Worm (Caenorhabditis elegans) whole organism, young adult: ENCODE measurements around the gene rbg-3.

ENCODE experiments used
- B0019.2 ChIP-seq: fragments of 200-800 bp; sonication (Bioruptor generic); conservative IDR thresholded peaks from 2 replicates; pipeline ENCODE4 v1.3.6; 2022; ENCODE audit warnings: missing genetic modification reagents, missing genetic modification characterization, missing compliant biosample characterization
- B0035.1 ChIP-seq: sonication (generic microtip); optimal IDR thresholded peaks from 2 replicates; lab custom pipeline; 2016; ENCODE audit warnings: missing genetic modification characterization, mild to moderate bottlenecking, missing compliant biosample characterization, missing genotype, missing genetic modification reagents
- B0336.3 ChIP-seq: fragments of 200-800 bp; sonication (Bioruptor generic); IDR thresholded peaks from 2 replicates; pipeline ENCODE4 v1.3.6; 2022; ENCODE audit warnings: missing genetic modification characterization, missing compliant biosample characterization
- D2030.7 ChIP-seq: fragments of 200-800 bp; sonication (Bioruptor generic); IDR thresholded peaks from 2 replicates; pipeline ENCODE4 v1.3.6; 2022; ENCODE audit warnings: missing genetic modification reagents, missing genetic modification characterization, missing compliant biosample characterization
- F22D6.2 ChIP-seq: sonication (generic microtip); optimal IDR thresholded peaks from 2 replicates; lab custom pipeline; 2016; ENCODE audit warnings: mild to moderate bottlenecking, missing genetic modification characterization, missing compliant biosample characterization
- F23B12.7 ChIP-seq: sonication (generic microtip); optimal IDR thresholded peaks from 2 replicates; lab custom pipeline; 2017; ENCODE audit warnings: missing genetic modification characterization, mild to moderate bottlenecking, missing compliant biosample characterization, antibody characterized with exemption, moderate library complexity; ENCODE audit not compliant: insufficient read depth
- F33H1.4 ChIP-seq: fragments of 200-800 bp; sonication (Bioruptor generic); IDR thresholded peaks from 2 replicates; pipeline ENCODE4 v1.3.6; 2022; ENCODE audit warnings: missing genetic modification reagents, missing genetic modification characterization, missing compliant biosample characterization
- F49E8.2 ChIP-seq: sonication (generic microtip); optimal IDR thresholded peaks from 3 replicates; lab custom pipeline; 2017; ENCODE audit warnings: missing genetic modification characterization, mild to moderate bottlenecking, missing compliant biosample characterization, antibody characterized with exemption, moderate library complexity; ENCODE audit not compliant: insufficient read depth
- T26A5.8 ChIP-seq: sonication (generic microtip); optimal IDR thresholded peaks from 2 replicates; lab custom pipeline; 2016; ENCODE audit warnings: missing genetic modification characterization, missing compliant biosample characterization
- Y53F4B.3 ChIP-seq: fragments of 200-800 bp; sonication (Bioruptor generic); IDR thresholded peaks from 2 replicates; pipeline ENCODE4 v1.3.6; 2022; ENCODE audit warnings: missing genetic modification reagents, missing genetic modification characterization, missing compliant biosample characterization
- Y53G8AR.9 ChIP-seq: fragments of 200-800 bp; sonication (Bioruptor generic); conservative IDR thresholded peaks from 2 replicates; pipeline ENCODE4 v1.3.6; 2022; ENCODE audit warnings: missing genetic modification reagents, missing genetic modification characterization, missing compliant biosample characterization
- aptf-2 ChIP-seq: fragments of 200-800 bp; sonication (Bioruptor generic); conservative IDR thresholded peaks from 2 replicates; pipeline ENCODE4 v1.3.6; 2022; ENCODE audit warnings: missing genetic modification reagents, missing genetic modification characterization, missing compliant biosample characterization
- aptf-3 ChIP-seq: fragments of 200-800 bp; sonication (Bioruptor generic); IDR thresholded peaks from 2 replicates; pipeline ENCODE4 v1.3.6; 2022; ENCODE audit warnings: missing genetic modification characterization, missing compliant biosample characterization
- attf-3 ChIP-seq: fragments of 200-800 bp; sonication (Bioruptor generic); conservative IDR thresholded peaks from 2 replicates; pipeline ENCODE4 v1.3.6; 2022; ENCODE audit warnings: missing genetic modification reagents, missing genetic modification characterization, missing compliant biosample characterization
- attf-5 ChIP-seq: fragments of 200-800 bp; sonication (Bioruptor generic); optimal IDR thresholded peaks from 2 replicates; lab custom pipeline; 2018; ENCODE audit warnings: mild to moderate bottlenecking, missing genetic modification characterization, missing compliant biosample characterization
- ccch-3 ChIP-seq: fragments of 200-800 bp; sonication (Bioruptor generic); optimal IDR thresholded peaks from 2 replicates; lab custom pipeline; 2018; ENCODE audit warnings: mild to moderate bottlenecking, missing genetic modification characterization, missing compliant biosample characterization
- cebp-1 ChIP-seq, 2 experiments: fragments of 200-800 bp in 1 of 2; sonication (Bioruptor generic) in 1 of 2; sonication (generic microtip) in 1 of 2; IDR thresholded peaks in 1 of 2; optimal IDR thresholded peaks in 1 of 2; 2 replicates each; pipeline versions ENCODE4 v1.3.6 to Lab custom; 2017 to 2022; ENCODE audit warnings: missing compliant biosample characterization in 2 of 2, missing genetic modification characterization in 2 of 2, mild to moderate bottlenecking in 1 of 2, missing genetic modification reagents in 1 of 2, moderate library complexity in 1 of 2
- cebp-2 ChIP-seq: fragments of 200-800 bp; sonication (Bioruptor generic); IDR thresholded peaks from 2 replicates; pipeline ENCODE4 v1.3.6; 2022; ENCODE audit warnings: missing genetic modification characterization, missing compliant biosample characterization
- dpl-1 ChIP-seq: fragments of 150-350 bp; optimal IDR thresholded peaks from 2 replicates; lab custom pipeline; 2014; ENCODE audit warnings: missing biosample characterization, missing genetic modification reagents, missing genetic modification characterization
- ekl-4 ChIP-seq: fragments of 200-800 bp; sonication (Bioruptor generic); IDR thresholded peaks from 2 replicates; pipeline ENCODE4 v1.3.6; 2022; ENCODE audit warnings: missing genetic modification reagents, missing genetic modification characterization, missing compliant biosample characterization
- hlh-12 ChIP-seq: sonication (generic microtip); optimal IDR thresholded peaks from 2 replicates; lab custom pipeline; 2016; ENCODE audit warnings: missing genetic modification characterization, missing compliant biosample characterization
- hmg-1.2 ChIP-seq: fragments of 200-800 bp; sonication (Bioruptor generic); IDR thresholded peaks from 2 replicates; pipeline ENCODE4 v1.3.6; 2022; ENCODE audit warnings: missing genetic modification reagents, missing genetic modification characterization, missing compliant biosample characterization
- hmg-20 ChIP-seq: fragments of 200-800 bp; sonication (Bioruptor generic); IDR thresholded peaks from 2 replicates; pipeline ENCODE4 v1.3.6; 2022; ENCODE audit warnings: missing genetic modification reagents, missing genetic modification characterization, missing compliant biosample characterization
- hrde-1 ChIP-seq: sonication (generic microtip); optimal IDR thresholded peaks from 2 replicates; lab custom pipeline; 2016; ENCODE audit warnings: missing genetic modification characterization, mild to moderate bottlenecking, missing compliant biosample characterization, moderate library complexity, missing genotype, missing genetic modification reagents, borderline replicate concordance
- lin-35 ChIP-seq, 3 experiments: fragments of 150-350 bp in 2 of 3; sonication (generic microtip) in 1 of 3; optimal IDR thresholded peaks; 2 replicates each; lab custom pipeline; 2014 to 2018; ENCODE audit warnings: missing biosample characterization in 3 of 3, missing genetic modification characterization in 3 of 3, missing genetic modification reagents in 3 of 3
- madf-3 ChIP-seq: fragments of 200-800 bp; sonication (Bioruptor generic); IDR thresholded peaks from 2 replicates; pipeline ENCODE4 v1.3.6; 2022; ENCODE audit warnings: missing genetic modification reagents, missing genetic modification characterization, missing compliant biosample characterization
- madf-6 ChIP-seq: fragments of 200-800 bp; sonication (Bioruptor generic); IDR thresholded peaks from 2 replicates; pipeline ENCODE4 v1.3.6; 2022; ENCODE audit warnings: missing genetic modification reagents, missing genetic modification characterization, missing compliant biosample characterization
- mcd-1 ChIP-seq: fragments of 200-800 bp; sonication (Bioruptor generic); IDR thresholded peaks from 2 replicates; pipeline ENCODE4 v1.3.6; 2022; ENCODE audit warnings: missing genetic modification reagents, missing genetic modification characterization, missing compliant biosample characterization
- mes-4 ChIP-seq: sonication (generic microtip); optimal IDR thresholded peaks from 2 replicates; lab custom pipeline; 2016; ENCODE audit warnings: missing genotype, missing genetic modification characterization, missing compliant biosample characterization
- nfya-1 ChIP-seq: sonication (generic microtip); optimal IDR thresholded peaks from 2 replicates; lab custom pipeline; 2017; ENCODE audit warnings: antibody characterized with exemption, missing compliant biosample characterization, missing genetic modification characterization, borderline replicate concordance; ENCODE audit not compliant: insufficient read depth
- nfya-2 ChIP-seq: fragments of 200-800 bp; sonication (Bioruptor generic); IDR thresholded peaks from 2 replicates; pipeline ENCODE4 v1.3.6; 2022; ENCODE audit warnings: missing genetic modification reagents, missing genetic modification characterization, missing compliant biosample characterization
- nhr-120 ChIP-seq: fragments of 200-800 bp; sonication (Bioruptor generic); IDR thresholded peaks from 2 replicates; pipeline ENCODE4 v1.3.6; 2022; ENCODE audit warnings: missing genetic modification characterization, missing compliant biosample characterization
- pha-4 ChIP-seq: fragments of 150-350 bp; sonication (generic microtip); optimal IDR thresholded peaks from 2 replicates; lab custom pipeline; 2014; ENCODE audit warnings: missing biosample characterization, missing genetic modification reagents, missing genetic modification characterization
- rcor-1 ChIP-seq: fragments of 200-800 bp; sonication (Bioruptor generic); IDR thresholded peaks from 2 replicates; pipeline ENCODE4 v1.3.6; 2022; ENCODE audit warnings: missing genetic modification reagents, missing genetic modification characterization, missing compliant biosample characterization
- sea-2 ChIP-seq: fragments of 200-800 bp; sonication (Bioruptor generic); IDR thresholded peaks from 2 replicates; pipeline ENCODE4 v1.3.6; 2022; ENCODE audit warnings: missing genetic modification characterization, missing compliant biosample characterization
- snpc-1.1 ChIP-seq: sonication (generic microtip); optimal IDR thresholded peaks from 2 replicates; lab custom pipeline; 2017; ENCODE audit warnings: missing genetic modification characterization, mild to moderate bottlenecking, missing compliant biosample characterization, antibody characterized with exemption, moderate library complexity, missing genotype, missing genetic modification reagents; ENCODE audit not compliant: insufficient read depth
- snpc-1.3 ChIP-seq: sonication (generic microtip); optimal IDR thresholded peaks from 2 replicates; lab custom pipeline; 2017; ENCODE audit warnings: missing genetic modification characterization, mild to moderate bottlenecking, missing compliant biosample characterization, antibody characterized with exemption, moderate library complexity, missing genotype, missing genetic modification reagents; ENCODE audit not compliant: insufficient read depth
- snpc-3.4 ChIP-seq: sonication (generic microtip); optimal IDR thresholded peaks from 2 replicates; lab custom pipeline; 2017; ENCODE audit warnings: missing genetic modification characterization, mild to moderate bottlenecking, missing compliant biosample characterization, antibody characterized with exemption, moderate library complexity, missing genotype, missing genetic modification reagents
- somi-1 ChIP-seq: fragments of 200-800 bp; sonication (Bioruptor generic); optimal IDR thresholded peaks from 2 replicates; lab custom pipeline; 2018; ENCODE audit warnings: mild to moderate bottlenecking, missing genetic modification characterization, missing compliant biosample characterization
- sptf-2 ChIP-seq: fragments of 200-800 bp; sonication (Bioruptor generic); optimal IDR thresholded peaks from 2 replicates; lab custom pipeline; 2018; ENCODE audit warnings: mild to moderate bottlenecking, missing genetic modification characterization, missing compliant biosample characterization
- tbp1 ChIP-seq: fragments of 200-800 bp; sonication (Bioruptor generic); optimal IDR thresholded peaks from 2 replicates; lab custom pipeline; 2018; ENCODE audit warnings: mild to moderate bottlenecking, missing genetic modification characterization, missing compliant biosample characterization
- unc-130 ChIP-seq: sonication (generic microtip); optimal IDR thresholded peaks from 2 replicates; lab custom pipeline; 2016; ENCODE audit warnings: missing genetic modification reagents, missing genetic modification characterization, missing compliant biosample characterization
- xnd-1 ChIP-seq: sonication (generic microtip); optimal IDR thresholded peaks from 2 replicates; lab custom pipeline; 2016; ENCODE audit warnings: missing genotype, missing genetic modification reagents, missing genetic modification characterization, missing compliant biosample characterization
- zim-3 ChIP-seq: sonication (generic microtip); optimal IDR thresholded peaks from 2 replicates; lab custom pipeline; 2017; ENCODE audit warnings: mild to moderate bottlenecking, missing genetic modification characterization, moderate library complexity, missing compliant biosample characterization
- ztf-18 ChIP-seq: sonication (generic microtip); optimal IDR thresholded peaks from 2 replicates; lab custom pipeline; 2016; ENCODE audit warnings: missing genotype, mild to moderate bottlenecking, missing genetic modification characterization, missing compliant biosample characterization
- ztf-26 ChIP-seq: sonication (generic microtip); optimal IDR thresholded peaks from 2 replicates; lab custom pipeline; 2017; ENCODE audit warnings: missing genetic modification characterization, missing compliant biosample characterization
- ztf-6 ChIP-seq: fragments of 200-800 bp; sonication (Bioruptor generic); IDR thresholded peaks from 2 replicates; pipeline ENCODE4 v1.3.6; 2022; ENCODE audit warnings: missing genetic modification reagents, missing genetic modification characterization, missing compliant biosample characterization

rbg-3 gene

DNA sequence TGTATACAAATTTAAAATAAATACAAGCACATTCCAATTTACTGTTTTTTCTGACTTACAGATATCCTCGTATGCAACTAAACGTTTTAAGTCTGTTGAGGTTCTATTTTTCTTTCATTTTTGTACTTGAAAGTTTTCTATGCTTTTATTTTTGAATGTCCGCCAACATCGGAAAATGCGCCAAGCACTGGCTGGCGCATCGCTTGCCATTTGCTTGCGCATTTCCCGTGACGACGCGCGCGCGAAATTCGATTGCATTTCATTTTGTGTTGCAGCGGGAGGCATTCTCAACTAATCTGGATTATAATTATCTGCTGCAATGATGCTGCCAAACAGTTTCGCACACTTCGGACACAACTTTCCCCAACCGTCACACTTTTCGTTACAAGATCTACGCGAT, 2.8 kb downstream of the rbg-3 start, which contains the start of gene fbxl-2 (continued):
- TF ChIP-seq dpl-1 (GFP tag; lab: Kevin White, UChicago) = peak; percentile 98
- TF ChIP-seq F49E8.2 (tag; lab: Kevin White, UChicago) = peak; percentile 64
- TF ChIP-seq rcor-1 (GFP tag; lab: Robert Waterston, UW) = peak; percentile 92
- peak; percentile 90 for TF ChIP-seq hmg-20 (GFP tag; lab: Robert Waterston, UW)
- 0 out of 2 replicates have a peak, but pooled peaks have one; percentile 49 for TF ChIP-seq aptf-3 (GFP tag; lab: Robert Waterston, UW)
- TF ChIP-seq madf-3 = peak; percentile 95
- no peak for TF ChIP-seq aptf-2
- TF ChIP-seq hmg-1.2 (GFP tag; lab: Robert Waterston, UW) = peak; percentile 82
- TF ChIP-seq ztf-18 = peak; percentile 99
- peak; percentile 41 for TF ChIP-seq snpc-1.3 (tag; lab: Kevin White, UChicago)
- TF ChIP-seq madf-6 = peak; percentile 93
- peak; percentile 79 for TF ChIP-seq xnd-1 (tag; lab: Kevin White, UChicago)
- TF ChIP-seq cebp-2 (GFP tag; lab: Robert Waterston, UW) = peak; percentile 71; the same call in 1 of the 2 replicates
- TF ChIP-seq attf-5 (GFP tag; lab: Kevin White, UChicago) = peak; percentile 98
- peak; percentile 67 for TF ChIP-seq B0035.1 (tag; lab: Kevin White, UChicago)
- TF ChIP-seq nhr-120 (GFP tag; lab: Robert Waterston, UW) = no peak
- no peak for TF ChIP-seq mes-4
- no peak for TF ChIP-seq T26A5.8 (tag; lab: Kevin White, UChicago)
- peak; percentile 36 for TF ChIP-seq unc-130
- peak; percentile 80 for TF ChIP-seq cebp-1 (GFP tag; IDR thresholded peaks at IDR 0.05; lab: Robert Waterston, UW)
- peak; percentile 92 for TF ChIP-seq cebp-1 (tag; optimal IDR thresholded peaks at IDR 0.05; lab: Kevin White, UChicago)
- peak; percentile 22 for TF ChIP-seq ccch-3
- TF ChIP-seq somi-1 (GFP tag; lab: Kevin White, UChicago) = peak; percentile 70
- TF ChIP-seq tbp1 = peak; percentile 74
- no peak for TF ChIP-seq sptf-2 (GFP tag; lab: Kevin White, UChicago)
- TF ChIP-seq zim-3 = no peak
- peak; percentile 88 for TF ChIP-seq snpc-3.4 (tag; lab: Kevin White, UChicago)
- peak; percentile 89 for TF ChIP-seq D2030.7 (GFP tag; lab: Robert Waterston, UW)
- TF ChIP-seq B0336.3 = peak; percentile 95
- peak; percentile 85 for TF ChIP-seq pha-4 (tag; lab: Kevin White, UChicago)
- no peak for TF ChIP-seq nfya-1 (tag; lab: Kevin White, UChicago)
- peak; percentile 91 to 99 (median 92) for TF ChIP-seq lin-35 (GFP tag; optimal IDR thresholded peaks at IDR 0.05; lab: Kevin White, UChicago)
- peak; percentile 83 for TF ChIP-seq F23B12.7
- TF ChIP-seq Y53G8AR.9 (GFP tag; lab: Robert Waterston, UW) = peak; percentile 97
- TF ChIP-seq sea-2 = no peak
- TF ChIP-seq F33H1.4 (GFP tag; lab: Robert Waterston, UW) = peak; percentile 94
- TF ChIP-seq ztf-26 = peak; percentile 78
- TF ChIP-seq attf-3 (GFP tag; lab: Robert Waterston, UW) = peak; percentile 80
- TF ChIP-seq mcd-1 (GFP tag; lab: Robert Waterston, UW) = peak; percentile 96
- TF ChIP-seq nfya-2 (GFP tag; lab: Robert Waterston, UW) = 0 out of 2 replicates have a peak, but pooled peaks have one; percentile 65
- TF ChIP-seq hlh-12 (tag; lab: Kevin White, UChicago) = no peak
- TF ChIP-seq hrde-1 = peak; percentile 63
- TF ChIP-seq snpc-1.1 (tag; lab: Kevin White, UChicago) = no peak
- peak; percentile 95 for TF ChIP-seq ekl-4 (GFP tag; lab: Robert Waterston, UW)
- TF ChIP-seq ztf-6 (GFP tag; lab: Robert Waterston, UW) = 0 out of 2 replicates have a peak, but pooled peaks have one; percentile 26
- TF ChIP-seq B0019.2 (GFP tag; lab: Robert Waterston, UW) = peak; percentile 59; the same call in 1 of the 2 replicates
- TF ChIP-seq Y53F4B.3 (GFP tag; lab: Robert Waterston, UW) = no peak
- peak; percentile 59 for TF ChIP-seq F22D6.2 (tag; lab: Kevin White, UChicago)
